Worm (Caenorhabditis elegans) whole organism, early embryonic: ENCODE measurements around the gene dpy-19.

Experiments
- flt-1 ChIP-seq: fragments of 200-800 bp; sonication (Bioruptor generic); IDR thresholded peaks from 2 replicates; pipeline ENCODE4 v1.3.6; 2022; ENCODE audit warnings: missing genetic modification characterization, missing compliant biosample characterization
- tra-4 ChIP-seq: sonication (generic microtip); optimal IDR thresholded peaks from 2 replicates; lab custom pipeline; 2017; ENCODE audit warnings: missing genetic modification characterization, missing compliant biosample characterization

DNA sequence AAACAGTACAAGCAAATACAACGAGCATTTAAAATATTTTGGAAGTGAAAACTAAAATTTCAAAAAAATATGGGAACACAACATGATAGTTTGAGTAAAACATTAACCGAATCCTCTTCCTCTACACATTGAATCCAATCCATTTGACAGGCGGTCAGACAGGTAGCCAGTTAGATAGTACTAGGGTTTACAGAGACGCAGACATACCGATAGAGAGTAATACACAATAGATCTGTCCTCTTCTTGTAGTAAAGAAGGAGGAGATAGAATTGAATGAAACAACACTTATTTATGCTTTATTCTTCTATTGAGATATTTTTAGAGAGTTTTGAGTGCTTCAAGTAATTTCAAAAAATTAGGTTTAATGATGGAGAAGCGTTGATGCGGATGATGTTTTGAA, 1.4 kb upstream of the dpy-19 start:
- TF ChIP-seq flt-1 (GFP tag; lab: Robert Waterston, UW) (no peak), tra-4 (no peak)
